Fruit fly (Drosophila melanogaster): ENCODE measurements around the gene CG11755.

CG11755 gene

dm6 chr3R:8670529-8671491 lies 5.9 kb upstream of the CG11755 start, which contains the start of gene p (continued):
- peak; percentile 13 for TF ChIP-seq nmo (GFP tag; optimal IDR thresholded peaks at IDR 0.05)
- no peak for TF ChIP-seq Mad (GFP tag; optimal IDR thresholded peaks at IDR 0.05)
- TF ChIP-seq CG15514 (GFP tag; optimal IDR thresholded peaks at IDR 0.05), result peak; percentile 4
- TF ChIP-seq Neu2 (GFP tag; optimal IDR thresholded peaks at IDR 0.05; ENCODE audit: borderline replicate concordance), result peak; percentile 44
- no peak for TF ChIP-seq CG10462 (GFP tag; optimal IDR thresholded peaks at IDR 0.05)
- TF ChIP-seq bsh (GFP tag; optimal IDR thresholded peaks at IDR 0.05), result peak in 1 of 2 experiments; percentile 50
- no peak for TF ChIP-seq Rx (GFP tag; IDR thresholded peaks at IDR 0.05)
- TF ChIP-seq BtbVII (GFP tag; optimal IDR thresholded peaks at IDR 0.05), result peak; percentile 61
- no peak for TF ChIP-seq jigr1 (GFP tag; IDR thresholded peaks at IDR 0.05)
- TF ChIP-seq chm (GFP tag; IDR thresholded peaks at IDR 0.05), result 0 out of 2 replicates have a peak, but pooled peaks have one; percentile 32
- peak; percentile 34 for TF ChIP-seq mirr (GFP tag; optimal IDR thresholded peaks at IDR 0.05)
- TF ChIP-seq TFAM (GFP tag; optimal IDR thresholded peaks at IDR 0.05), result no peak
- no peak for TF ChIP-seq gro (GFP tag; optimal IDR thresholded peaks at IDR 0.05)
- no peak for TF ChIP-seq Vsx1 (GFP tag; optimal IDR thresholded peaks at IDR 0.05)
- no peak for TF ChIP-seq CG6654 (GFP tag; optimal IDR thresholded peaks at IDR 0.05)
- TF ChIP-seq CG14050 (GFP tag; IDR thresholded peaks at IDR 0.05), result no peak
- peak; percentile 51 for TF ChIP-seq vvl (GFP tag; IDR thresholded peaks at IDR 0.05)
- peak; percentile 5 for TF ChIP-seq Hand (GFP tag; optimal IDR thresholded peaks at IDR 0.05)
- no peak for TF ChIP-seq sob (GFP tag; IDR thresholded peaks at IDR 0.05)
- TF ChIP-seq CG17612 (GFP tag; IDR thresholded peaks at IDR 0.05), result no peak
- no peak for TF ChIP-seq sima (GFP tag; optimal IDR thresholded peaks at IDR 0.05)
- TF ChIP-seq Trl (optimal IDR thresholded peaks at IDR 0.05), result no peak
- peak; percentile 27 for TF ChIP-seq Trl (GFP tag; optimal IDR thresholded peaks at IDR 0.05)
- no peak for TF ChIP-seq CG4404 (GFP tag; IDR thresholded peaks at IDR 0.05)
- TF ChIP-seq CG14860 (GFP tag; IDR thresholded peaks at IDR 0.05; ENCODE audit: partially characterized antibody), result no peak
- TF ChIP-seq fd102C (GFP tag; optimal IDR thresholded peaks at IDR 0.05), result no peak
- TF ChIP-seq scrt (GFP tag; optimal IDR thresholded peaks at IDR 0.05), result no peak
- no peak for TF ChIP-seq CG2875 (GFP tag; optimal IDR thresholded peaks at IDR 0.05)
- TF ChIP-seq pzg (GFP tag; optimal IDR thresholded peaks at IDR 0.05), result peak; percentile 5
- TF ChIP-seq CG10147 (GFP tag; optimal IDR thresholded peaks at IDR 0.05), result peak; percentile 18
- peak; percentile 10 for TF ChIP-seq CHES-1-like (GFP tag; optimal IDR thresholded peaks at IDR 0.05)
- TF ChIP-seq hbn (GFP tag; IDR thresholded peaks at IDR 0.05; ENCODE audit: partially characterized antibody), result no peak
- TF ChIP-seq CG15011 (GFP tag; optimal IDR thresholded peaks at IDR 0.05), result no peak
- TF ChIP-seq pho (GFP tag; optimal IDR thresholded peaks at IDR 0.05), result no peak
- TF ChIP-seq gt (GFP tag; IDR thresholded peaks at IDR 0.05), result no peak
- no peak for TF ChIP-seq CG13123 (GFP tag; optimal IDR thresholded peaks at IDR 0.05)
- TF ChIP-seq HLH54F (GFP tag; optimal IDR thresholded peaks at IDR 0.05), result peak; percentile 39
- TF ChIP-seq CkIIα-i1 (GFP tag; IDR thresholded peaks at IDR 0.05), result no peak
- TF ChIP-seq ap (GFP tag; IDR thresholded peaks at IDR 0.05), result no peak
- TF ChIP-seq CG6683 (GFP tag; optimal IDR thresholded peaks at IDR 0.05), result no peak
- TF ChIP-seq H2.0 (GFP tag; IDR thresholded peaks at IDR 0.05), result no peak
- TF ChIP-seq crp (GFP tag; optimal IDR thresholded peaks at IDR 0.05), result no peak
- TF ChIP-seq az2 (GFP tag; optimal IDR thresholded peaks at IDR 0.05), result peak; percentile 26
- peak; percentile 37 for TF ChIP-seq HmgZ (tag; optimal IDR thresholded peaks at IDR 0.05)
- TF ChIP-seq bab2 (GFP tag; optimal IDR thresholded peaks at IDR 0.05), result peak; percentile 22
- no peak for TF ChIP-seq CG17912 (GFP tag; optimal IDR thresholded peaks at IDR 0.05)
- no peak for TF ChIP-seq gsb (GFP tag; IDR thresholded peaks at IDR 0.05)
- TF ChIP-seq NfI (GFP tag; optimal IDR thresholded peaks at IDR 0.05), result peak; percentile 10
- TF ChIP-seq onecut (GFP tag; IDR thresholded peaks at IDR 0.05), result 0 out of 2 replicates have a peak, but pooled peaks have one; percentile 12

Measured in whole organism, embryonic.